Worm (Caenorhabditis elegans) whole organism, young adult: ENCODE data around the gene K08H10.6.
A peak's percentile ranks its signal among the peaks of the same experiment; 100 is the strongest.

Experiments used
- B0019.2 ChIP-seq: fragments of 200-800 bp; sonication (Bioruptor generic); conservative IDR thresholded peaks from 2 replicates; pipeline ENCODE4 v1.3.6; 2022; ENCODE audit warnings: missing genetic modification reagents, missing genetic modification characterization, missing compliant biosample characterization
- D2030.7 ChIP-seq: fragments of 200-800 bp; sonication (Bioruptor generic); IDR thresholded peaks from 2 replicates; pipeline ENCODE4 v1.3.6; 2022; ENCODE audit warnings: missing genetic modification reagents, missing genetic modification characterization, missing compliant biosample characterization
- F23B12.7 ChIP-seq: sonication (generic microtip); optimal IDR thresholded peaks from 2 replicates; lab custom pipeline; 2017; ENCODE audit warnings: missing genetic modification characterization, mild to moderate bottlenecking, missing compliant biosample characterization, antibody characterized with exemption, moderate library complexity; ENCODE audit not compliant: insufficient read depth
- F33H1.4 ChIP-seq: fragments of 200-800 bp; sonication (Bioruptor generic); IDR thresholded peaks from 2 replicates; pipeline ENCODE4 v1.3.6; 2022; ENCODE audit warnings: missing genetic modification reagents, missing genetic modification characterization, missing compliant biosample characterization
- F49E8.2 ChIP-seq: sonication (generic microtip); optimal IDR thresholded peaks from 3 replicates; lab custom pipeline; 2017; ENCODE audit warnings: missing genetic modification characterization, mild to moderate bottlenecking, missing compliant biosample characterization, antibody characterized with exemption, moderate library complexity; ENCODE audit not compliant: insufficient read depth
- Y53G8AR.9 ChIP-seq: fragments of 200-800 bp; sonication (Bioruptor generic); conservative IDR thresholded peaks from 2 replicates; pipeline ENCODE4 v1.3.6; 2022; ENCODE audit warnings: missing genetic modification reagents, missing genetic modification characterization, missing compliant biosample characterization
- Y67H2A.10 ChIP-seq: fragments of 200-800 bp; sonication (Bioruptor generic); conservative IDR thresholded peaks from 2 replicates; pipeline ENCODE4 v1.3.6; 2022; ENCODE audit warnings: missing genetic modification reagents, missing genetic modification characterization, missing compliant biosample characterization
- akir-1 ChIP-seq: fragments of 200-800 bp; sonication (Bioruptor generic); optimal IDR thresholded peaks from 2 replicates; lab custom pipeline; 2018; ENCODE audit warnings: mild to moderate bottlenecking, missing genetic modification characterization, moderate library complexity, missing compliant biosample characterization
- ama-1 ChIP-seq, 3 experiments: fragments of 150-350 bp in 1 of 3; sonication (generic microtip) in 2 of 3; optimal IDR thresholded peaks; 2 replicates each; lab custom pipeline; 2014 to 2018; ENCODE audit warnings: missing biosample characterization in 2 of 3, missing genetic modification characterization in 2 of 3, missing genetic modification reagents in 2 of 3
- aptf-3 ChIP-seq: fragments of 200-800 bp; sonication (Bioruptor generic); IDR thresholded peaks from 2 replicates; pipeline ENCODE4 v1.3.6; 2022; ENCODE audit warnings: missing genetic modification characterization, missing compliant biosample characterization
- bed-1 ChIP-seq: fragments of 200-800 bp; sonication (Bioruptor generic); IDR thresholded peaks from 2 replicates; pipeline ENCODE4 v1.3.6; 2022; ENCODE audit warnings: missing genetic modification reagents, missing genetic modification characterization, missing compliant biosample characterization
- bed-2 ChIP-seq: fragments of 200-800 bp; sonication (Bioruptor generic); IDR thresholded peaks from 2 replicates; pipeline ENCODE4 v1.3.6; 2022; ENCODE audit warnings: missing genetic modification reagents, missing genetic modification characterization, missing compliant biosample characterization
- ccch-3 ChIP-seq: fragments of 200-800 bp; sonication (Bioruptor generic); optimal IDR thresholded peaks from 2 replicates; lab custom pipeline; 2018; ENCODE audit warnings: mild to moderate bottlenecking, missing genetic modification characterization, missing compliant biosample characterization
- ceh-91 ChIP-seq: fragments of 200-800 bp; sonication (Bioruptor generic); IDR thresholded peaks from 2 replicates; pipeline ENCODE4 v1.3.6; 2022; ENCODE audit warnings: missing genetic modification reagents, missing genetic modification characterization, missing compliant biosample characterization
- dox-1 ChIP-seq: fragments of 200-800 bp; sonication (Bioruptor generic); IDR thresholded peaks from 2 replicates; pipeline ENCODE4 v1.3.6; 2022; ENCODE audit warnings: missing genetic modification reagents, missing genetic modification characterization, missing compliant biosample characterization
- dpl-1 ChIP-seq: fragments of 150-350 bp; optimal IDR thresholded peaks from 2 replicates; lab custom pipeline; 2014; ENCODE audit warnings: missing biosample characterization, missing genetic modification reagents, missing genetic modification characterization
- efl-1 ChIP-seq: fragments of 150-350 bp; optimal IDR thresholded peaks from 2 replicates; lab custom pipeline; 2014; ENCODE audit warnings: missing biosample characterization, missing genetic modification reagents, missing genetic modification characterization
- ekl-4 ChIP-seq: fragments of 200-800 bp; sonication (Bioruptor generic); IDR thresholded peaks from 2 replicates; pipeline ENCODE4 v1.3.6; 2022; ENCODE audit warnings: missing genetic modification reagents, missing genetic modification characterization, missing compliant biosample characterization
- him-1 ChIP-seq: sonication (generic microtip); optimal IDR thresholded peaks from 2 replicates; lab custom pipeline; 2016; ENCODE audit warnings: missing genotype, missing genetic modification reagents, missing genetic modification characterization, missing compliant biosample characterization
- hrde-1 ChIP-seq: sonication (generic microtip); optimal IDR thresholded peaks from 2 replicates; lab custom pipeline; 2016; ENCODE audit warnings: missing genetic modification characterization, mild to moderate bottlenecking, missing compliant biosample characterization, moderate library complexity, missing genotype, missing genetic modification reagents, borderline replicate concordance
- lin-35 ChIP-seq, 3 experiments: fragments of 150-350 bp in 2 of 3; sonication (generic microtip) in 1 of 3; optimal IDR thresholded peaks; 2 replicates each; lab custom pipeline; 2014 to 2018; ENCODE audit warnings: missing biosample characterization in 3 of 3, missing genetic modification characterization in 3 of 3, missing genetic modification reagents in 3 of 3
- lin-54 ChIP-seq: fragments of 200-800 bp; sonication (Bioruptor generic); optimal IDR thresholded peaks from 2 replicates; lab custom pipeline; 2018; ENCODE audit warnings: mild to moderate bottlenecking, missing genetic modification characterization, missing compliant biosample characterization
- lsl-1 ChIP-seq: fragments of 200-800 bp; sonication (Bioruptor generic); optimal IDR thresholded peaks from 2 replicates; lab custom pipeline; 2018; ENCODE audit warnings: mild to moderate bottlenecking, missing genetic modification characterization, moderate library complexity, missing compliant biosample characterization
- madf-3 ChIP-seq: fragments of 200-800 bp; sonication (Bioruptor generic); IDR thresholded peaks from 2 replicates; pipeline ENCODE4 v1.3.6; 2022; ENCODE audit warnings: missing genetic modification reagents, missing genetic modification characterization, missing compliant biosample characterization
- madf-6 ChIP-seq: fragments of 200-800 bp; sonication (Bioruptor generic); IDR thresholded peaks from 2 replicates; pipeline ENCODE4 v1.3.6; 2022; ENCODE audit warnings: missing genetic modification reagents, missing genetic modification characterization, missing compliant biosample characterization
- madf-8 ChIP-seq: fragments of 200-800 bp; sonication (Bioruptor generic); conservative IDR thresholded peaks from 2 replicates; pipeline ENCODE4 v1.3.6; 2022; ENCODE audit warnings: missing genetic modification reagents, missing genetic modification characterization, missing compliant biosample characterization
- mcd-1 ChIP-seq: fragments of 200-800 bp; sonication (Bioruptor generic); IDR thresholded peaks from 2 replicates; pipeline ENCODE4 v1.3.6; 2022; ENCODE audit warnings: missing genetic modification reagents, missing genetic modification characterization, missing compliant biosample characterization
- nhr-179 ChIP-seq: sonication (generic microtip); optimal IDR thresholded peaks from 2 replicates; lab custom pipeline; 2016; ENCODE audit warnings: mild to moderate bottlenecking, missing genetic modification characterization, missing compliant biosample characterization
- nhr-27 ChIP-seq: fragments of 200-800 bp; sonication (Bioruptor generic); optimal IDR thresholded peaks from 2 replicates; lab custom pipeline; 2018; ENCODE audit warnings: mild to moderate bottlenecking, missing genetic modification characterization, moderate library complexity, missing compliant biosample characterization
- snpc-1.3 ChIP-seq: sonication (generic microtip); optimal IDR thresholded peaks from 2 replicates; lab custom pipeline; 2017; ENCODE audit warnings: missing genetic modification characterization, mild to moderate bottlenecking, missing compliant biosample characterization, antibody characterized with exemption, moderate library complexity, missing genotype, missing genetic modification reagents; ENCODE audit not compliant: insufficient read depth
- snpc-3.4 ChIP-seq: sonication (generic microtip); optimal IDR thresholded peaks from 2 replicates; lab custom pipeline; 2017; ENCODE audit warnings: missing genetic modification characterization, mild to moderate bottlenecking, missing compliant biosample characterization, antibody characterized with exemption, moderate library complexity, missing genotype, missing genetic modification reagents
- snpc-4 ChIP-seq, 5 experiments: fragments of 150-350 bp in 1 of 5; sonication (generic microtip) in 4 of 5; optimal IDR thresholded peaks; 2 replicates each; lab custom pipeline; 2014 to 2018; ENCODE audit warnings: missing genetic modification characterization in 5 of 5, missing biosample characterization in 3 of 5, antibody characterized with exemption in 2 of 5, mild to moderate bottlenecking in 2 of 5, missing compliant biosample characterization in 2 of 5, missing genotype in 2 of 5, moderate library complexity in 2 of 5, missing genetic modification reagents in 1 of 5
- sptf-2 ChIP-seq: fragments of 200-800 bp; sonication (Bioruptor generic); optimal IDR thresholded peaks from 2 replicates; lab custom pipeline; 2018; ENCODE audit warnings: mild to moderate bottlenecking, missing genetic modification characterization, missing compliant biosample characterization
- unc-130 ChIP-seq: sonication (generic microtip); optimal IDR thresholded peaks from 2 replicates; lab custom pipeline; 2016; ENCODE audit warnings: missing genetic modification reagents, missing genetic modification characterization, missing compliant biosample characterization
- ztf-18 ChIP-seq: sonication (generic microtip); optimal IDR thresholded peaks from 2 replicates; lab custom pipeline; 2016; ENCODE audit warnings: missing genotype, mild to moderate bottlenecking, missing genetic modification characterization, missing compliant biosample characterization

K08H10.6 gene

DNA sequence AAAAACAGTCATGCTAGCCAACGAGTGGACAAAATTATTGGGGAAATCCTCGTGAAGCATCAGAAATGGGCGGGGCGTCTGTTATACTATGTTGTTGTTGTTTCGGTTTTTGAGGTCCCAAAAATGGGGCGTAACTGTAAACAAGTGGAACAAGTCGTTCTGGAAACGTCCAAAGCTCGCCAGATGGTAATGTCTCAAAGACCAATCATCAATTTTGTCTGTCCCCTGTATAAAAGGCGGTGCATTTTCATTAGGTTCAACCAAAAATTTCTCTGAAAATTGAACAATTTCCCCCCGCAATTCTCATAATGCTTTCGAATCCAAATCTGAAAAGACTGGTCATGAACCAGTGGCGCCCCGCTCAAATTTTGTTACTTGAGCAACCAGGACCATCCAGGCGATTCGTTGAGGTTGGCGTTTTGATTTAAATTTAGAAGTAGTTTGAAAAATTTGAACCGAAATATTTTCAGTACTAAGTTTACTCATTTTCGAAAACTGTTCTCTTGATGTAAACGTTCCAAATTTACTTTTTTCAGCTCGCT lies 23.5 kb upstream of the K08H10.6 start (continued):
- TF ChIP-seq ztf-18 (tag; lab: Kevin White, UChicago) (no peak), Y53G8AR.9 (GFP tag; lab: Robert Waterston, UW) (peak; percentile 51; the same call in 1 of the 2 replicates), aptf-3 (GFP tag; lab: Robert Waterston, UW) (0 out of 2 replicates have a peak, but pooled peaks have one; percentile 36), Y67H2A.10 (no peak), D2030.7 (GFP tag; lab: Robert Waterston, UW) (peak; percentile 22; the same call in 1 of the 2 replicates), madf-3 (GFP tag; lab: Robert Waterston, UW) (0 out of 2 replicates have a peak, but pooled peaks have one; percentile 4), unc-130 (no peak), F49E8.2 (tag; lab: Kevin White, UChicago) (peak; percentile 7), bed-2 (GFP tag; lab: Robert Waterston, UW) (no peak), akir-1 (GFP tag; lab: Kevin White, UChicago) (no peak), bed-1 (GFP tag; lab: Robert Waterston, UW) (no peak), nhr-27 (tag; lab: Kevin White, UChicago) (no peak), mcd-1 (GFP tag; lab: Robert Waterston, UW) (no peak), dox-1 (GFP tag; lab: Robert Waterston, UW) (peak; percentile 56)

- TF ChIP-seq dox-1 (GFP tag; lab: Robert Waterston, UW) (peak; percentile 33; the same call in 1 of the 2 replicates), sptf-2 (no peak), ccch-3 (GFP tag; lab: Kevin White, UChicago) (no peak), madf-6 (peak; percentile 75), lin-54 (peak; percentile 81), B0019.2 (0 out of 2 replicates have a peak, but pooled peaks have one; percentile 31), ama-1 (optimal IDR thresholded peaks at IDR 0.05; lab: Kevin White, UChicago) (no peak), ama-1 (GFP tag; optimal IDR thresholded peaks at IDR 0.05; lab: Kevin White, UChicago) (no peak), F49E8.2 (tag; lab: Kevin White, UChicago) (peak; percentile 71), F23B12.7 (tag; lab: Kevin White, UChicago) (peak; percentile 38), ekl-4 (GFP tag; lab: Robert Waterston, UW) (no peak), snpc-3.4 (tag; lab: Kevin White, UChicago) (peak; percentile 88), him-1 (tag; lab: Kevin White, UChicago) (peak; percentile 18), snpc-1.3 (tag; lab: Kevin White, UChicago) (peak; percentile 37), unc-130 (peak; percentile 96), efl-1 (peak; percentile 63), madf-8 (GFP tag; lab: Robert Waterston, UW) (peak; percentile 46; the same call in 1 of the 2 replicates), nhr-179 (tag; lab: Kevin White, UChicago) (no peak), lin-35 (GFP tag; optimal IDR thresholded peaks at IDR 0.05; lab: Kevin White, UChicago) (no peak), ceh-91 (peak; percentile 50; the same call in 1 of the 2 replicates), madf-3 (GFP tag; lab: Robert Waterston, UW) (0 out of 2 replicates have a peak, but pooled peaks have one; percentile 59), D2030.7 (GFP tag; lab: Robert Waterston, UW) (peak; percentile 80), dpl-1 (GFP tag; lab: Kevin White, UChicago) (peak; percentile 64), F33H1.4 (peak; percentile 26; the same call in 1 of the 2 replicates), snpc-4 (GFP tag; optimal IDR thresholded peaks at IDR 0.05; lab: Kevin White, UChicago) (no peak), snpc-4 (tag; optimal IDR thresholded peaks at IDR 0.05; lab: Kevin White, UChicago) (peak in 2 of 4 experiments; percentile 36 to 42), hrde-1 (tag; lab: Kevin White, UChicago) (no peak), lsl-1 (peak; percentile 60)
Observed at ce11 chrV:10018291-10018690, 22.6 kb upstream of the K08H10.6 start.
